Worm (Caenorhabditis elegans): Measurements from ENCODE around the gene aagr-3.

DNA sequence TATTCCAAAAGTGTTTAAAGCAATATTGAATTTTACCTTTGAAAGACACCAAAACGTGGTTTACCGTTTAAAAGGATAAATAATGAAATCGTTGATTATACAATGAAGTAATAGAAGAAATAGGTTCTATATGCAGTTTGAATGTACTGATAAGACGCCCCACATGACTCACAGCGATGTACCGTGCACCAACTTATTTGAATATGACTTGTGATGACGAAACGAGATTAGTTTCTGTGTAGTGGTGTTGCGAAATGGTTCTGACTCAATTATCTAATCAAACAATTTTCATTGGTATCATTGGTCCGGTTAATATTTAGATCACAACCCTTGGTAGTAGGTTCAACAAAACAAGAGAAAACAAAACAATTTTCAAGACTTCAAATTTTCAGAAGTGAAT lies 18.1 kb downstream of the aagr-3 start:
- no peak for TF ChIP-seq him-1 (tag; optimal IDR thresholded peaks at IDR 0.05)
- no peak for TF ChIP-seq W03F9.2 (tag; optimal IDR thresholded peaks at IDR 0.05)
- TF ChIP-seq dao-5 (tag; optimal IDR thresholded peaks at IDR 0.05), result no peak

All from whole organism, L4/young adult.